Worm (Caenorhabditis elegans): ENCODE data around the gene abhd-12.

ce11 chrV:7980370-7980987 lies 3.2 kb upstream of the abhd-12 start:
- TF ChIP-seq nhr-237 (tag; optimal IDR thresholded peaks at IDR 0.05) (no peak), ZK546.5 (tag; optimal IDR thresholded peaks at IDR 0.05) (no peak)

All from whole organism, L2 larva.